Worm (Caenorhabditis elegans): ENCODE data around the gene lin-46.
A peak's percentile ranks its signal among the peaks of the same experiment; 100 is the strongest.

lin-46 gene

ce11 chrV:12928929-12929532 is 39.6 kb upstream of the lin-46 start, which contains the start of gene T16G1.2:
Gene T16G1.2, plus strand, starts transcription at chrV:12929482.
- TF ChIP-seq blmp-1 (tag; optimal IDR thresholded peaks at IDR 0.05) (peak; percentile 24), hlh-1 (tag; optimal IDR thresholded peaks at IDR 0.05) (no peak)

ce11 chrV:12933654-12934053 is 35.0 kb upstream of the lin-46 start:
- no peak for TF ChIP-seq flh-1 (GFP tag; optimal IDR thresholded peaks at IDR 0.05)
- no peak for TF ChIP-seq snpc-4 (tag; optimal IDR thresholded peaks at IDR 0.05)
- no peak for TF ChIP-seq tbx-8 (GFP tag; optimal IDR thresholded peaks at IDR 0.05)
- TF ChIP-seq mab-5 (tag; optimal IDR thresholded peaks at IDR 0.05), result no peak
- no peak for TF ChIP-seq nhr-76 (tag; optimal IDR thresholded peaks at IDR 0.05)
- no peak for TF ChIP-seq ztf-11 (tag; optimal IDR thresholded peaks at IDR 0.05)
- no peak for TF ChIP-seq unc-62 (GFP tag; optimal IDR thresholded peaks at IDR 0.05)
- no peak for TF ChIP-seq lin-13 (tag; optimal IDR thresholded peaks at IDR 0.05)
- TF ChIP-seq elt-1 (tag; optimal IDR thresholded peaks at IDR 0.05; ENCODE audit: borderline replicate concordance, insufficient read depth), result no peak

ce11 chrV:12934976-12935375 is 33.7 kb upstream of the lin-46 start, which contains the start of gene T16G1.7:
Gene T16G1.7, minus strand, starts transcription at chrV:12935112.
- TF ChIP-seq unc-120 (tag; optimal IDR thresholded peaks at IDR 0.05; ENCODE audit: poor library complexity, severe bottlenecking), result no peak
- no peak for TF ChIP-seq M03D4.4 (tag; optimal IDR thresholded peaks at IDR 0.05)
- TF ChIP-seq drap-1 (GFP tag; optimal IDR thresholded peaks at IDR 0.05), result no peak
- TF ChIP-seq ces-1 (GFP tag; optimal IDR thresholded peaks at IDR 0.05), result no peak
- no peak for TF ChIP-seq pha-4 (tag; optimal IDR thresholded peaks at IDR 0.05)

DNA sequence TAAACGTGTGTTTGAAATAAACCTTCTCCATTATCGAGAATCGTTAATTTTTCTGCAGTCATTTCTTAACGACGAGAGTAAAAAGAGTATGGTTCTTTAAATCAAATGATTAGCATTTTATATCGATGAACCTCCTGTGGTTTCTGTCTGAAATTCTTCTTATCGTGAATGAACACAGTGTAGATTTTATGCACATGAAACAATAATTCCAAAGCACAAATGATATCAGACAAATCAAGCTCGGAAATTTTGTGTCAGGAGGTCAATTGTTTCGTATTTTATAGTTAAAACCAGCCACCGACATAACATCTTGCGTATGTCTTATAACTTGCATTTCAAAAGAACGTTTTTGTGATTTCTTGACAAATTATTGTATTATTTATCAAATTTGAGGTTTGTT is 31.6 kb upstream of the lin-46 start, which contains the start of gene T16G1.6:
T16G1.6 (minus strand) TSS at position 77 of the 400 bp plus-strand sequence.
- TF ChIP-seq bed-3 (GFP tag; optimal IDR thresholded peaks at IDR 0.05) (no peak), elt-3 (tag; optimal IDR thresholded peaks at IDR 0.05) (no peak), sptf-1 (tag; optimal IDR thresholded peaks at IDR 0.05) (no peak), nhr-237 (tag; optimal IDR thresholded peaks at IDR 0.05) (no peak)

DNA sequence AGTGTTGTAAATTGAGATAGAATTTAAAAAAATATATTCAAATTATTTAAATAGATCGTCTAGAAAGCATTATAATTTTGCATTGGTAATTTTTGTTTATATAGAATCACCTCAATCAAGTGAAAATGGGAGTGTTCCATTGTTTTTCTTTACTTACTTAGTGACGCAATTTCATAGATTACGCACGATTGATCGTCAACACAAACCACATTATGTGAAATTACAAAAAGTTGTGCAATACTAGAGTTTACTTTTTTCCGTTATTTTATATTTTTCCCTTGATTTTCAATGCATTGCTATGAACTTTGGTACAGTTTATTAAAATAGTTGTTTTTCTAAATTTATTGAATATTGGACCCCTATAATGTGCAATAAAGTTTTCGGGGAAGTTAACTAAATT is 29.2 kb upstream of the lin-46 start, which contains the start of gene T16G1.5:
T16G1.5 (minus strand) TSS at position 119 of the 400 bp plus-strand sequence.
- TF ChIP-seq zip-8 (tag; optimal IDR thresholded peaks at IDR 0.05) (peak; percentile 39), nhr-76 (tag; optimal IDR thresholded peaks at IDR 0.05) (no peak)

ce11 chrV:12941797-12942474 is 26.7 kb upstream of the lin-46 start, which contains the start of gene T16G1.4:
Gene T16G1.4, minus strand, starts transcription at chrV:12941847.
- TF ChIP-seq ceh-83 (GFP tag; optimal IDR thresholded peaks at IDR 0.05), result no peak

DNA sequence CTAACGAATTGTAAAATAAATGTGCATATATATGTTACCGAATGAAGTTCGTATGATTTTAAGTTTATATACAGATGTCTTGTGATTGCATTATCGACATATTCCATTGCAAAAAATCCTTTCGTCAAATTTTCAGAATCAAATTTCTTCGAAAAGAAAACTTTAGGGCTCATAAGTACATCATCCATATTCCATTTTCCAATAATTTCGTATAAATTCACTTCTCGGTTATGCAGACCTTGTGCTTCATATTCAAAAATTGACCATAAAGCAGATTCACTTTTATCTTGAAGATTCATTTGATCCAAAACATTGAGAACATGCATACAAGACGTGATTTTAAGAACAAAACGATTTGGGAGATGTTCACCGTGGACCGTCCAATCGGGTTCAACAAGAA is 25.3 kb upstream of the lin-46 start:
- no peak for TF ChIP-seq bed-3 (GFP tag; optimal IDR thresholded peaks at IDR 0.05)
- TF ChIP-seq drap-1 (GFP tag; optimal IDR thresholded peaks at IDR 0.05), result no peak
- TF ChIP-seq nhr-237 (tag; optimal IDR thresholded peaks at IDR 0.05), result no peak
- no peak for TF ChIP-seq mep-1 (tag; optimal IDR thresholded peaks at IDR 0.05)
- TF ChIP-seq lin-32 (GFP tag; optimal IDR thresholded peaks at IDR 0.05), result no peak
- TF ChIP-seq blmp-1 (tag; optimal IDR thresholded peaks at IDR 0.05), result no peak
- TF ChIP-seq sem-2 (GFP tag; optimal IDR thresholded peaks at IDR 0.05), result no peak
- no peak for TF ChIP-seq nhr-28 (tag; optimal IDR thresholded peaks at IDR 0.05)
- no peak for TF ChIP-seq ceh-43 (GFP tag; optimal IDR thresholded peaks at IDR 0.05)
- TF ChIP-seq lsy-2 (tag; optimal IDR thresholded peaks at IDR 0.05), result no peak
- TF ChIP-seq elt-1 (tag; optimal IDR thresholded peaks at IDR 0.05; ENCODE audit: borderline replicate concordance, insufficient read depth), result no peak
- TF ChIP-seq nhr-12 (tag; optimal IDR thresholded peaks at IDR 0.05), result no peak
